Fruit fly (Drosophila melanogaster): ENCODE data around the gene CG42445.

- no peak for TF ChIP-seq CG14711 (tag; optimal IDR thresholded peaks at IDR 0.05)
- no peak for TF ChIP-seq toe (GFP tag; optimal IDR thresholded peaks at IDR 0.05)
- no peak for TF ChIP-seq cnc (optimal IDR thresholded peaks at IDR 0.05)
- no peak for TF ChIP-seq CG12768 (GFP tag; optimal IDR thresholded peaks at IDR 0.05)
- TF ChIP-seq Crg-1 (GFP tag; optimal IDR thresholded peaks at IDR 0.05) = no peak
Measured at dm6 chr3L:8159724-8160422, 1.2 kb upstream of the CG42445 start, which contains the start of gene CG43886.

Measured in whole organism, adult.